Fruit fly (Drosophila melanogaster): ENCODE measurements around the gene Gr93b.

Gr93b gene

dm6 chr3R:21835388-21836200, 8.0 kb downstream of the Gr93b start (continued):
- no peak for TF ChIP-seq Rfx (GFP tag; IDR thresholded peaks at IDR 0.05)
- TF ChIP-seq sima (GFP tag; optimal IDR thresholded peaks at IDR 0.05) = no peak
- no peak for TF ChIP-seq CG15269 (tag; optimal IDR thresholded peaks at IDR 0.05)
- no peak for TF ChIP-seq org-1 (GFP tag; optimal IDR thresholded peaks at IDR 0.05)
- no peak for TF ChIP-seq Fer2 (tag; optimal IDR thresholded peaks at IDR 0.05)
- no peak for TF ChIP-seq CG11398 (GFP tag; optimal IDR thresholded peaks at IDR 0.05)
- no peak for TF ChIP-seq Camta (GFP tag; optimal IDR thresholded peaks at IDR 0.05)
- TF ChIP-seq crc (GFP tag; optimal IDR thresholded peaks at IDR 0.05) = no peak
- TF ChIP-seq CG3995 (GFP tag; optimal IDR thresholded peaks at IDR 0.05) = no peak
- no peak for TF ChIP-seq Mes4 (GFP tag; optimal IDR thresholded peaks at IDR 0.05)
- TF ChIP-seq CG17359 (tag; optimal IDR thresholded peaks at IDR 0.05) = peak; percentile 2
- TF ChIP-seq hbn (GFP tag; IDR thresholded peaks at IDR 0.05; ENCODE audit: partially characterized antibody) = no peak
- no peak for TF ChIP-seq Doc3 (GFP tag; IDR thresholded peaks at IDR 0.05; ENCODE audit: partially characterized antibody)
- TF ChIP-seq HmgD (GFP tag; optimal IDR thresholded peaks at IDR 0.05) = no peak
- no peak for TF ChIP-seq slbo (GFP tag; IDR thresholded peaks at IDR 0.05)
- TF ChIP-seq gfzf (GFP tag; optimal IDR thresholded peaks at IDR 0.05) = no peak
- no peak for TF ChIP-seq dm (GFP tag; optimal IDR thresholded peaks at IDR 0.05)
- TF ChIP-seq CG33557 (GFP tag; optimal IDR thresholded peaks at IDR 0.05) = peak; percentile 75
- TF ChIP-seq stc (GFP tag; IDR thresholded peaks at IDR 0.05) = no peak
- TF ChIP-seq Gsc (GFP tag; IDR thresholded peaks at IDR 0.05) = no peak
- TF ChIP-seq CG1602 (GFP tag; optimal IDR thresholded peaks at IDR 0.05) = peak; percentile 11
- no peak for TF ChIP-seq Neu2 (GFP tag; optimal IDR thresholded peaks at IDR 0.05; ENCODE audit: borderline replicate concordance)
- TF ChIP-seq dan (GFP tag; IDR thresholded peaks at IDR 0.05) = no peak
- TF ChIP-seq Doc2 (GFP tag; IDR thresholded peaks at IDR 0.05) = no peak
- TF ChIP-seq pfk (GFP tag; optimal IDR thresholded peaks at IDR 0.05) = no peak
- no peak for TF ChIP-seq Hand (GFP tag; optimal IDR thresholded peaks at IDR 0.05)
- no peak for TF ChIP-seq jigr1 (GFP tag; IDR thresholded peaks at IDR 0.05)
- no peak for TF ChIP-seq ato (GFP tag; IDR thresholded peaks at IDR 0.05; ENCODE audit: partially characterized antibody)
- no peak for TF ChIP-seq CG10431 (GFP tag; optimal IDR thresholded peaks at IDR 0.05)
- TF ChIP-seq MTF-1 (GFP tag; optimal IDR thresholded peaks at IDR 0.05; ENCODE audit: borderline replicate concordance) = no peak
- peak; percentile 4 for TF ChIP-seq fd64A (GFP tag; optimal IDR thresholded peaks at IDR 0.05)
- 0 out of 2 replicates have a peak, but pooled peaks have one; percentile 14 for TF ChIP-seq CG5953 (GFP tag; IDR thresholded peaks at IDR 0.05)
- TF ChIP-seq CG10274 (GFP tag; optimal IDR thresholded peaks at IDR 0.05) = no peak
- no peak for TF ChIP-seq CG5180 (GFP tag; optimal IDR thresholded peaks at IDR 0.05)
- TF ChIP-seq CG11247 (GFP tag; IDR thresholded peaks at IDR 0.05) = no peak
- TF ChIP-seq fru (optimal IDR thresholded peaks at IDR 0.05) = no peak
- TF ChIP-seq Ravus (GFP tag; IDR thresholded peaks at IDR 0.05) = no peak
- no peak for TF ChIP-seq CG5245 (GFP tag; optimal IDR thresholded peaks at IDR 0.05)
- TF ChIP-seq Awh (GFP tag; IDR thresholded peaks at IDR 0.05) = no peak
- TF ChIP-seq gt (GFP tag; IDR thresholded peaks at IDR 0.05) = no peak
- peak; percentile 24 for TF ChIP-seq gem (tag; optimal IDR thresholded peaks at IDR 0.05)
- no peak for TF ChIP-seq CG7271 (tag; optimal IDR thresholded peaks at IDR 0.05)
- no peak for TF ChIP-seq Dref (GFP tag; IDR thresholded peaks at IDR 0.05)
- no peak for TF ChIP-seq emc (GFP tag; optimal IDR thresholded peaks at IDR 0.05)
- TF ChIP-seq Hr78 (GFP tag; optimal IDR thresholded peaks at IDR 0.05) = peak in 1 of 2 experiments; percentile 88
- TF ChIP-seq CG10366 (GFP tag; IDR thresholded peaks at IDR 0.05) = no peak
- TF ChIP-seq CG2678 (tag; optimal IDR thresholded peaks at IDR 0.05) = peak; percentile 0
- TF ChIP-seq NfI (GFP tag; optimal IDR thresholded peaks at IDR 0.05) = no peak
- no peak for TF ChIP-seq bcd (GFP tag; optimal IDR thresholded peaks at IDR 0.05)
- peak; percentile 56; the same call in 2 of the 3 replicates for TF ChIP-seq HLH4C (GFP tag; IDR thresholded peaks at IDR 0.05; ENCODE audit: partially characterized antibody)
